Worm (Caenorhabditis elegans): ENCODE results near the gene col-123.

ce11 chrIV:9796494-9796893 lies 25.2 kb upstream of the col-123 start, which contains the start of gene pis-1:
- no peak for TF ChIP-seq mxl-2 (GFP tag; conservative IDR thresholded peaks at IDR 0.05)
- no peak for TF ChIP-seq dpl-1 (GFP tag; optimal IDR thresholded peaks at IDR 0.05)
- TF ChIP-seq pqm-1 (tag; optimal IDR thresholded peaks at IDR 0.05), result no peak
- TF ChIP-seq nhr-76 (tag; optimal IDR thresholded peaks at IDR 0.05), result no peak
- no peak for TF ChIP-seq saeg-2 (GFP tag; IDR thresholded peaks at IDR 0.05)
- no peak for TF ChIP-seq lir-3 (tag; optimal IDR thresholded peaks at IDR 0.05)
- TF ChIP-seq Y48G9A.11 (GFP tag; IDR thresholded peaks at IDR 0.05), result no peak
- no peak for TF ChIP-seq dmd-6 (GFP tag; IDR thresholded peaks at IDR 0.05)
- TF ChIP-seq aha-1 (tag), result no peak
- TF ChIP-seq jun-1 (tag; optimal IDR thresholded peaks at IDR 0.05), result no peak
- no peak for TF ChIP-seq egl-27 (tag; optimal IDR thresholded peaks at IDR 0.05)
- no peak for TF ChIP-seq Y75B8A.6 (GFP tag; IDR thresholded peaks at IDR 0.05)
